Fruit fly (Drosophila melanogaster) whole organism, pupa: Measurements from ENCODE around the gene Naa20B.
A peak's percentile ranks its signal among the peaks of the same experiment; 100 is the strongest.
"Not testable (repeated sequence)": the region's sequence is repeated elsewhere in the genome, so short reads cannot be mapped to it uniquely, and the experiment has no call there.

Experiments
- CG10348 ChIP-seq: fragments of 200-800 bp; sonication (Bioruptor generic); IDR thresholded peaks from 2 replicates; pipeline ENCODE4 v1.3.6; 2022; ENCODE audit warnings: missing biosample characterization, missing genetic modification characterization
- CG12605 ChIP-seq: fragments of 200-800 bp; sonication (Bioruptor generic); IDR thresholded peaks from 2 replicates; pipeline ENCODE4 v1.3.6; 2022; ENCODE audit warnings: missing biosample characterization, missing genetic modification characterization
- CG13204 ChIP-seq: fragments of 200-800 bp; sonication (Bioruptor generic); optimal IDR thresholded peaks from 2 replicates; lab custom pipeline; 2018; ENCODE audit warnings: missing biosample characterization, mild to moderate bottlenecking, missing genetic modification characterization, moderate library complexity
- CG14655 ChIP-seq: fragments of 200-800 bp; sonication (Bioruptor generic); optimal IDR thresholded peaks from 3 replicates; lab custom pipeline; 2017; ENCODE audit warnings: mild to moderate bottlenecking, missing biosample characterization, missing genetic modification reagents, missing genetic modification characterization
- CG15710 ChIP-seq: fragments of 200-800 bp; sonication (Bioruptor generic); optimal IDR thresholded peaks from 2 replicates; lab custom pipeline; 2018; ENCODE audit warnings: missing biosample characterization, mild to moderate bottlenecking, missing genetic modification characterization, moderate library complexity
- CG17806 ChIP-seq: fragments of 200-800 bp; sonication (Bioruptor generic); optimal IDR thresholded peaks from 2 replicates; lab custom pipeline; 2018; ENCODE audit warnings: missing biosample characterization, mild to moderate bottlenecking, missing genetic modification characterization, moderate library complexity
- CG32121 ChIP-seq: fragments of 200-800 bp; sonication (Bioruptor generic); IDR thresholded peaks from 2 replicates; pipeline ENCODE4 v1.3.6; 2022; ENCODE audit warnings: missing biosample characterization, missing genetic modification characterization
- CG34367 ChIP-seq: fragments of 200-800 bp; sonication (Bioruptor generic); optimal IDR thresholded peaks from 2 replicates; lab custom pipeline; 2018; ENCODE audit warnings: missing biosample characterization, mild to moderate bottlenecking, missing genetic modification characterization
- CG4496 ChIP-seq: fragments of 200-800 bp; sonication (Bioruptor generic); IDR thresholded peaks from 3 replicates; pipeline ENCODE4 v1.3.6; 2022; ENCODE audit warnings: missing biosample characterization, missing genetic modification characterization
- CG8159 ChIP-seq: fragments of 200-800 bp; sonication (Bioruptor generic); optimal IDR thresholded peaks from 3 replicates; lab custom pipeline; 2018; ENCODE audit warnings: missing biosample characterization, mild to moderate bottlenecking, missing genetic modification characterization, moderate library complexity
- CG8301 ChIP-seq: fragments of 200-800 bp; sonication (Bioruptor generic); optimal IDR thresholded peaks from 2 replicates; lab custom pipeline; 2018; ENCODE audit warnings: missing biosample characterization, mild to moderate bottlenecking, missing genetic modification characterization
- CG9948 ChIP-seq: fragments of 200-800 bp; sonication (Bioruptor generic); optimal IDR thresholded peaks from 2 replicates; lab custom pipeline; 2018; ENCODE audit warnings: missing biosample characterization, mild to moderate bottlenecking, missing genetic modification characterization, moderate library complexity
- D1 ChIP-seq: fragments of 200-800 bp; sonication (Bioruptor generic); optimal IDR thresholded peaks from 2 replicates; lab custom pipeline; 2018; ENCODE audit warnings: missing biosample characterization, mild to moderate bottlenecking, missing genetic modification characterization, moderate library complexity
- EcR ChIP-seq: fragments of 200-800 bp; sonication (Bioruptor generic); optimal IDR thresholded peaks from 3 replicates; lab custom pipeline; 2019; ENCODE audit warnings: missing biosample characterization, missing genetic modification characterization, mild to moderate bottlenecking, moderate library complexity, missing genetic modification reagents
- Ets98B ChIP-seq: fragments of 200-800 bp; sonication (Bioruptor generic); IDR thresholded peaks from 2 replicates; pipeline ENCODE4 v1.3.6; 2022; ENCODE audit warnings: missing biosample characterization, missing genetic modification characterization
- Pif1A ChIP-seq: fragments of 200-800 bp; sonication (Bioruptor generic); optimal IDR thresholded peaks from 3 replicates; lab custom pipeline; 2016; ENCODE audit warnings: missing biosample characterization, missing genetic modification characterization
- Pif1B ChIP-seq: fragments of 200-800 bp; sonication (Bioruptor generic); optimal IDR thresholded peaks from 3 replicates; lab custom pipeline; 2016; ENCODE audit warnings: missing biosample characterization, missing genetic modification characterization
- Snoo ChIP-seq: fragments of 200-800 bp; sonication (Bioruptor generic); optimal IDR thresholded peaks from 3 replicates; lab custom pipeline; 2017; ENCODE audit warnings: missing biosample characterization, mild to moderate bottlenecking, missing genetic modification characterization, inconsistent platforms
- fd96Ca ChIP-seq: fragments of 200-800 bp; sonication (Bioruptor generic); IDR thresholded peaks from 3 replicates; pipeline ENCODE4 v1.3.6; 2022; ENCODE audit warnings: missing biosample characterization, missing genetic modification characterization
- gl ChIP-seq: fragments of 200-800 bp; sonication (Bioruptor generic); optimal IDR thresholded peaks from 2 replicates; lab custom pipeline; 2018; ENCODE audit warnings: missing biosample characterization, mild to moderate bottlenecking, missing genetic modification characterization
- rn ChIP-seq: fragments of 200-800 bp; sonication (Bioruptor generic); IDR thresholded peaks from 2 replicates; pipeline ENCODE4 v1.3.6; 2022; ENCODE audit warnings: missing biosample characterization, missing genetic modification characterization

The Naa20B gene

DNA sequence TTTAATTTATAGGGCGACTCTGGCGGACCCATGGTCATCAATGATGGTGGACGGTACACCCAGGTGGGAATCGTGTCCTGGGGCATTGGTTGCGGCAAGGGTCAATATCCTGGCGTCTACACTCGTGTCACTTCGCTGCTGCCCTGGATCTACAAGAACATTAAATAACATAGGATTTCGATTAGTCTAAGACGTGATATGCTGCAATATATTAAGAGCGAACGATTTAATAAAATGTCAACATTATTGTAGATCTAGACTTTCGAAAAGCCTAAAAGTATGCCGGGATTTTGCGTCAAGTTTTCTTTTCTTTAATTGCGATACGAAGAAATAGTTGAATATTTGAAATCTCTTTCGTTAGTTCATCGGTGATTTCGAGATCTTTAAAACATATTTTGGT is at the start of gene Naa20B:
Naa20B (plus strand) TSS at position 301 of the 400 bp plus-strand sequence.
- no peak for TF ChIP-seq Ets98B (GFP tag; lab: Robert Waterston, UW)
- TF ChIP-seq CG8159 (tag; lab: Kevin White, UChicago), result no peak
- TF ChIP-seq CG13204 (GFP tag; lab: Kevin White, UChicago), result no peak
- no peak for TF ChIP-seq CG12605
- no peak for TF ChIP-seq gl (tag; lab: Kevin White, UChicago)
- no peak for TF ChIP-seq CG8301 (tag; lab: Kevin White, UChicago)
- no peak for TF ChIP-seq CG34367 (tag; lab: Kevin White, UChicago)
- TF ChIP-seq CG32121 (GFP tag; lab: Robert Waterston, UW), result no peak
- no peak for TF ChIP-seq Pif1A (GFP tag; lab: Kevin White, UChicago)
- no peak for TF ChIP-seq CG10348 (GFP tag; lab: Robert Waterston, UW)
- TF ChIP-seq CG4496, result no peak
- TF ChIP-seq EcR (GFP tag; lab: Kevin White, UChicago), result no peak
- TF ChIP-seq fd96Ca, result no peak
- no peak for TF ChIP-seq Pif1B (GFP tag; lab: Kevin White, UChicago)

DNA sequence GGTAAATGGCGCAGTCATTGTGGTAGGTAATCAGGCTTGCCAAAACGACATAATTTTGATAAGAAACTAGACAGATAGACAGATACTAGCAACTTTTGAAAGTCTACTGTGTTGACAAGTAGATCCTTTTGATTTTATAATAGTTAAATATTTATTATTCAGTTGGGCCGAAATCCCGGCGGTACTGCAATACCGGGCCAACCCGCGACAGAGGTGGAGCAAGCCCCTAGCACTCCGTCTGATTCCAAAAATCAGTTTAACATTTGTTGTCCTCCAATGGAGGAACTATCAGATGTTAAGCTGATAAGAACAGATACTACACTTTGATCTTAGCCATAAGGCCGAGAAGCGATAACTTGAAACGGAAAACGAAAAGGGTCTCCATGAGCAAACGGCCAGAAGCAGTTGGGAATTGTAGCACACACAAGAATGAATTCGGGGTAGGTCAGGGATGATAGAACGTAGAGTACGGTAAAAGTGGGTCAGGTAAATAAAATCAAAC is 45.5 kb upstream of the Naa20B start, which contains the start of gene CG15482:
CG15482 (minus strand) TSS at position 51 of the 502 bp plus-strand sequence.
- not testable (repeated sequence) for TF ChIP-seq rn (GFP tag; lab: Robert Waterston, UW); CG15710 (tag; lab: Kevin White, UChicago); fd96Ca

DNA sequence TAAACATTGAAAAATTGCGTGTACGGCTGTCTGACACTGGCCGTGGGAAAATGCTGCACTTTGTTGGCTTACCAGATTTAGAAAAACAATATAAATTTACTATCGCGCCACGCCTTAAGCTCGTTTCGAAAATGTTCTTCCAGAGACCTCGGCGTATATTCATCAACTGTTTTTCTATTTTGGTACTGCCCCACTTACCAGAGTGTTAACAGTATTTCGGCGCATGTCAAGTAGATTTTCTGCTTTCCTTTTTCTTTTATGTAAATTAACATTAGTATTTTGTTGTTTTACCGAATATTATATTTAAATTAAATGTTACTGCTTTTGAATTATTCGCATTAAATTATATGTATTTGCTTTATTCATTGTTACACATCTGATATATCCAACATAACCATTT is 42.3 kb upstream of the Naa20B start, which contains the start of gene kek4:
kek4 (minus strand) TSS at position 341 of the 400 bp plus-strand sequence.
- TF ChIP-seq Ets98B (GFP tag; lab: Robert Waterston, UW), result no peak
- TF ChIP-seq CG4496, result no peak
- no peak for TF ChIP-seq CG15710 (tag; lab: Kevin White, UChicago)
- TF ChIP-seq CG32121 (GFP tag; lab: Robert Waterston, UW), result no peak
- no peak for TF ChIP-seq Pif1B (GFP tag; lab: Kevin White, UChicago)
- TF ChIP-seq CG34367 (tag; lab: Kevin White, UChicago), result no peak
- no peak for TF ChIP-seq Pif1A (GFP tag; lab: Kevin White, UChicago)
- TF ChIP-seq fd96Ca, result no peak
- no peak for TF ChIP-seq EcR (GFP tag; lab: Kevin White, UChicago)
- no peak for TF ChIP-seq CG12605
- no peak for TF ChIP-seq CG10348 (GFP tag; lab: Robert Waterston, UW)
- TF ChIP-seq CG14655 (GFP tag; lab: Kevin White, UChicago), result no peak
- TF ChIP-seq gl (tag; lab: Kevin White, UChicago), result no peak
- TF ChIP-seq D1, result no peak
- no peak for TF ChIP-seq rn (GFP tag; lab: Robert Waterston, UW)
- no peak for TF ChIP-seq CG9948 (tag; lab: Kevin White, UChicago)
- TF ChIP-seq CG8159 (tag; lab: Kevin White, UChicago), result no peak
- TF ChIP-seq Snoo (tag; lab: Kevin White, UChicago), result no peak

DNA sequence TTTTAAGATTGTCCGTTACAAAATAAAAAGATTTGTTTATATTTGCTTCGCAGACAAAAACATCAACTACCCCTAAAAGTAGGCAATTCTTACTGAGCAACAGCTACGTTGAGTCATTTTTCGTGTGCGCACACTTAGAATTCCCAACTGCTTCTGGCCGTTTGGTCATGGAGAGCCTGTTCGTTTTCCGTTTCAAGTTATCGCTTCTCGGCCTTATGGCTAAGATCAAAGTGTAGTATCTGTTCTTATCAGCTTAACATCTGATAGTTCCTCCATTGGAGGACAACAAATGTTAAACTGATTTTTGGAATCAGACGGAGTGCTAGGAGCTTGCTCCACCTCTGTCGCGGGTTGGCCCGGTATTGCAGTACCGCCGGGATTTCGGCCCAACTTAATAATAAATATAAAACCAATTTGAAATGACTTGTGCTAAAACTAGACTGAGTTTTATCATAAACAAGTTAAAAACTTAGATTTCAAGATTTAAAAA is 41.6 kb upstream of the Naa20B start:
- TF ChIP-seq D1, result peak; percentile 48
- TF ChIP-seq CG4496, result peak; percentile 62; the same call in 1 of the 3 replicates
- peak; percentile 47; the same call in 1 of the 2 replicates for TF ChIP-seq CG32121 (GFP tag; lab: Robert Waterston, UW)
- TF ChIP-seq Ets98B (GFP tag; lab: Robert Waterston, UW), result 0 out of 2 replicates have a peak, but pooled peaks have one; percentile 42
- TF ChIP-seq, all 21 proteins: peak for 4; not testable (repeated sequence) for 17

DNA sequence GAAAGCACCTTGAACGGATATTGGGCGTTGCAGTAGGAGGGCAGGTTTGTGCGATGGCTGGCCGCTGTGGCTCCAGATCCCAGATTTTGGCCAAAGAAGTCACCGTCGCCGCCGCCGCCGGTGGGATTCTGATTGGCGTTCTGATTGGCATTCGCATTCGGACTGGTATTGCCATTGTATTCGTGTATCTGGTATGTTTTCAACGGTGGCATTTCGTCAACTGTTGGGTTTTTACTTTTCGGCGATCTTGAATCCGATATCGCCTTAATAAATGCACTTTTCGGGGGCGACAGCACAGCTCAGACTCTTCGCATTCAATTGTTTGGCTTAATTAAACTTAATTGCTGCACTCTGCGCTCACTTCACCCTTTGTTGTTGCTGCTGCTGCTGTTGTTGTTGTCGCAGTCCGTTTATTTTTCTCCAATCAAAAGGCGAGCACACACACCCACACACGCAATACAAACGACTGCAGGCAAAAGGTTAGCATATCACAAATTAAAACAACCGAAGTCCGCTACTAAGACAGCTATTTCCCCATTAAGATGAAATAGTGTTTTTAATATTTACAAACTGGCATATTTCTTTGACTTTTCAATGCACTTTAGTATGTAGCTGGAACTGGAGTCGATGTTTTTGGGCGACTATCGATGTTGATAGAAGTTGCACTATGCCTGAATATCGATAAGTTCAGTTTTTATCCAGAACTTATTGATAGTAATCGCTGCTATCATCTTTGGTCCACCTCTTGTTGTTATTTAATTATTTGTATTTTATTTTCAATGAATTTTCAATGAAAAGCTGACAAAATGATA is 37.8 kb upstream of the Naa20B start, which contains the start of the genes CG9426 and mRF1:
CG9426 (minus strand) TSS at position 643 of the 812 bp plus-strand sequence.
mRF1 (plus strand) TSS at position 699 of the 812 bp plus-strand sequence.
- TF ChIP-seq Ets98B (GFP tag; lab: Robert Waterston, UW) (no peak), EcR (GFP tag; lab: Kevin White, UChicago) (peak; percentile 22)
- TF ChIP-seq, all 21 proteins: peak for 1

DNA sequence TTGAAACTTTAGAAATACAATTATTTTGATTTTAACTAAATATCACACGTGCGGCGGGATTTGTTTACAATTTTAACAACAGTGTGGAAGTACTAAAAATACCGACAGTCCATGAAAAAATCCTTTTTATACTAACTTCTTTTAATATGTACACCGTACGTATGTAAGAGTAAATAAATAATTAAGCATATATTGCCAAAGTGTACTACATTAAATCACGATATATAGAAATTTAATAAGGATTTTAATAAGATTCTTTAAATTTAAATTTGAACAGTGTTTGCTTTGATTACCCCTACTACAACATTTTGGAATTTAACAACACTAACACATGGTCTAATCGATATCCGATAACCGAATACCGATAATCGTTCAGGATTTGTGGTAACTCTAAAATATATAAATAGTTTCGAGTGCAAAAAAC is 35.0 kb upstream of the Naa20B start, which contains the start of the genes Ski6 and CG16812:
Ski6 (minus strand) TSS at position 205 of the 424 bp plus-strand sequence.
CG16812 (plus strand) TSS at position 363 of the 424 bp plus-strand sequence.
- no peak for TF ChIP-seq CG14655 (GFP tag; lab: Kevin White, UChicago)
- 0 out of 2 replicates have a peak, but pooled peaks have one; percentile 47 for TF ChIP-seq CG12605
- TF ChIP-seq CG32121 (GFP tag; lab: Robert Waterston, UW), result peak; percentile 33; the same call in 1 of the 2 replicates
- TF ChIP-seq D1, result no peak
- TF ChIP-seq CG17806 (tag; lab: Kevin White, UChicago), result no peak
- TF ChIP-seq CG15710 (tag; lab: Kevin White, UChicago), result peak; percentile 62
- peak; percentile 67 for TF ChIP-seq Ets98B (GFP tag; lab: Robert Waterston, UW)
- no peak for TF ChIP-seq Pif1A (GFP tag; lab: Kevin White, UChicago)
- TF ChIP-seq Pif1B (GFP tag; lab: Kevin White, UChicago), result no peak
- TF ChIP-seq CG8301 (tag; lab: Kevin White, UChicago), result no peak
- TF ChIP-seq gl (tag; lab: Kevin White, UChicago), result no peak
- TF ChIP-seq Snoo (tag; lab: Kevin White, UChicago), result no peak
- no peak for TF ChIP-seq rn (GFP tag; lab: Robert Waterston, UW)
- TF ChIP-seq CG4496, result 0 out of 3 replicates have a peak, but pooled peaks have one; percentile 27
- peak; percentile 22 for TF ChIP-seq CG34367 (tag; lab: Kevin White, UChicago)
- TF ChIP-seq CG8159 (tag; lab: Kevin White, UChicago), result no peak
- TF ChIP-seq, all 21 proteins: peak for 6
